Fruit fly (Drosophila melanogaster): ENCODE measurements around the gene X11Lbeta.

X11Lbeta gene

DNA sequence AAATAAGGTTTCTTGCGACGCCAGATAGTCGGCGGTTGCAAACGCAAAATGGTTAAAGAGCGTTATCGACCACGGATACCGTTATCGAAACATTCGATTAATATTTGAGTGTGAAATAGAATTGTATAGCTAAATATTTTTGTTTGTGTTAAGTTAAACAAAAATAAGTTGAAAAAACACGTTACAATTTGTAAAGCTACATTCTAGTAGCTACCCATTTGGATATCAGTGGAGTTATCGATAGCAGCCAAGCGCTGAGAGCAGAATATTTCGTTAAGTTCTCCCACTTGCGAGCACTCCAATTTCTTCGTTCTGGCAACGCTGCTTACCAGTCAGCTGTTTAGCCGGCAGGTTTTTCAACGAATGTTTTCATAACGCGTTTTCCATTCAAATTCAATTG, 31.7 kb upstream of the X11Lbeta start, which contains the start of the genes Hmr and CG2124 (continued):
- TF ChIP-seq usp (GFP tag; optimal IDR thresholded peaks at IDR 0.05) (no peak), fu2 (GFP tag; optimal IDR thresholded peaks at IDR 0.05) (no peak), Xbp1 (GFP tag; optimal IDR thresholded peaks at IDR 0.05) (no peak), sisA (GFP tag; IDR thresholded peaks at IDR 0.05) (no peak), CG9437 (GFP tag; optimal IDR thresholded peaks at IDR 0.05) (peak; percentile 60), NfI (GFP tag; optimal IDR thresholded peaks at IDR 0.05) (no peak), Mes4 (GFP tag; optimal IDR thresholded peaks at IDR 0.05) (no peak), D19A (tag; optimal IDR thresholded peaks at IDR 0.05) (no peak), CG16863 (GFP tag; optimal IDR thresholded peaks at IDR 0.05) (no peak), Taf1 (GFP tag; IDR thresholded peaks at IDR 0.05) (no peak), pho (GFP tag; optimal IDR thresholded peaks at IDR 0.05) (no peak), az2 (GFP tag; optimal IDR thresholded peaks at IDR 0.05) (no peak), CG14441 (GFP tag; IDR thresholded peaks at IDR 0.05) (no peak), CG6791 (GFP tag; IDR thresholded peaks at IDR 0.05; ENCODE audit: partially characterized antibody) (peak; percentile 70; the same call in 2 of the 3 replicates), z (GFP tag; IDR thresholded peaks at IDR 0.05) (no peak), CG42726 (GFP tag; IDR thresholded peaks at IDR 0.05; ENCODE audit: partially characterized antibody) (no peak), Dfd (GFP tag; optimal IDR thresholded peaks at IDR 0.05) (no peak), CG5245 (GFP tag; optimal IDR thresholded peaks at IDR 0.05) (no peak), CG43689 (GFP tag; IDR thresholded peaks at IDR 0.05) (no peak), wdn (GFP tag; IDR thresholded peaks at IDR 0.05) (no peak), CG33213 (GFP tag; optimal IDR thresholded peaks at IDR 0.05) (no peak), Meics (GFP tag; optimal IDR thresholded peaks at IDR 0.05) (no peak), CG11695 (GFP tag; IDR thresholded peaks at IDR 0.05) (no peak), ham (GFP tag; IDR thresholded peaks at IDR 0.05) (no peak), Sin3A (optimal IDR thresholded peaks at IDR 0.05) (peak; percentile 62), CG10209 (GFP tag; optimal IDR thresholded peaks at IDR 0.05) (no peak), sob (GFP tag; IDR thresholded peaks at IDR 0.05) (no peak), dmrt11E (tag; optimal IDR thresholded peaks at IDR 0.05) (no peak), CG12236 (GFP tag; optimal IDR thresholded peaks at IDR 0.05) (no peak), fd96Cb (tag; optimal IDR thresholded peaks at IDR 0.05) (no peak), Spps (tag; optimal IDR thresholded peaks at IDR 0.05) (no peak), Neu2 (GFP tag; optimal IDR thresholded peaks at IDR 0.05; ENCODE audit: borderline replicate concordance) (no peak), Xrp1 (GFP tag; IDR thresholded peaks at IDR 0.05) (no peak), tna (GFP tag; IDR thresholded peaks at IDR 0.05; ENCODE audit: partially characterized antibody) (peak; percentile 67; the same call in 1 of the 2 replicates), p53 (GFP tag; optimal IDR thresholded peaks at IDR 0.05) (no peak), ERR (GFP tag; optimal IDR thresholded peaks at IDR 0.05) (no peak), vnd (GFP tag; IDR thresholded peaks at IDR 0.05; ENCODE audit: partially characterized antibody) (peak; percentile 67), CG10366 (GFP tag; IDR thresholded peaks at IDR 0.05) (no peak), CG30431 (GFP tag; optimal IDR thresholded peaks at IDR 0.05) (no peak), stwl (tag; optimal IDR thresholded peaks at IDR 0.05) (peak; percentile 67), zen2 (GFP tag; IDR thresholded peaks at IDR 0.05; ENCODE audit: partially characterized antibody) (peak; percentile 44; the same call in 1 of the 3 replicates), Gsc (GFP tag; IDR thresholded peaks at IDR 0.05) (no peak)

DNA sequence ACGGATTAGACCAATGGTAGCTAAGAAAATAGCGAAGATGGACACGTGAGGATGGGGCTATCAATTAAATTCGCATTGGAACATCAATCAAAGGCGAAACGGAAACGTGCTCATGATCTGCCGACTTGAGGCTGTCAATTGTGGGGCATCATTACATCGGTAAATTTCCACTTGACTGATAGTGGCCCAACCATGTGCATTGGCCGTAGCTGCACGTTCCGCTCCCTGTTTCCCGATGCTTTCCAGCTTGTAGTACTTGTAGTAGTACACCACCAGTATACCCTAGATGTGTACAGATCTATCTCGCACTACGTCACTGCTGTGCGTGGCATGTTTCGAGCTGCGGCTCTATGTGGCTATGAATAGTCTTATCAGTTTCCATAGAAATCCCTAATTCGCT, 28.2 kb upstream of the X11Lbeta start:
- TF ChIP-seq unpg (GFP tag; optimal IDR thresholded peaks at IDR 0.05) (no peak), CG8388 (GFP tag; optimal IDR thresholded peaks at IDR 0.05) (no peak), CG34422 (GFP tag; IDR thresholded peaks at IDR 0.05) (no peak), sug (tag; optimal IDR thresholded peaks at IDR 0.05) (peak; percentile 21), CG12391 (tag; optimal IDR thresholded peaks at IDR 0.05) (no peak), CG3281 (GFP tag; optimal IDR thresholded peaks at IDR 0.05) (no peak), nau (GFP tag; optimal IDR thresholded peaks at IDR 0.05) (no peak), CG4404 (GFP tag; IDR thresholded peaks at IDR 0.05) (no peak), B-H1 (GFP tag; IDR thresholded peaks at IDR 0.05) (no peak), sd (tag; optimal IDR thresholded peaks at IDR 0.05) (no peak), toy (GFP tag; IDR thresholded peaks at IDR 0.05) (no peak), klu (GFP tag; IDR thresholded peaks at IDR 0.05) (no peak), fd96Cb (tag; optimal IDR thresholded peaks at IDR 0.05) (no peak), cwo (GFP tag; optimal IDR thresholded peaks at IDR 0.05) (peak; percentile 55)
